Worm (Caenorhabditis elegans): Measurements from ENCODE around the gene ZC449.5.

DNA sequence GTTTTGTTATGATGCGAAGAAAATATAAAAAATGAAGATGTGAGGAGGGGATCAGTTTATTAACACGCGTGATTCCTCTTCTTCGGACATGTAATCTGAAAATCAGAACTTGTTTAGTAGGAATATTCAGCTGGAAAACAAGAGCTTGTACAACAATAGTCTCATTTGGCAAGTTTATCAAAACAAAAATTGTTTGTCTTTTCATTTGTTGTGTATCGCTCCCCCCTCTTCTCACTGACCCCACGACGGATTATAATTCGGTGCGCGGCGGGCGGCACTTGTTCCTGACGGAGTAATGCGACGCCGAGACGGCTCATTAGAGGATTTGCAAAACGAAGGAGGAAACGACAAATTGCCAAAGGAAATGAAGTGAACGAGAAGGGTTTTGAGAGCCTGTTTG lies 3.7 kb downstream of the ZC449.5 start, which contains the start of gene ZC449.4:
- TF ChIP-seq hnd-1 (tag; optimal IDR thresholded peaks at IDR 0.05) (no peak), ama-1 (optimal IDR thresholded peaks at IDR 0.05) (no peak), scrt-1 (GFP tag; IDR thresholded peaks at IDR 0.05) (no peak), tbx-37 (GFP tag; conservative IDR thresholded peaks at IDR 0.05) (no peak), hmbx-1 (tag; optimal IDR thresholded peaks at IDR 0.05) (no peak), flt-1 (GFP tag; IDR thresholded peaks at IDR 0.05) (no peak), tra-4 (tag; optimal IDR thresholded peaks at IDR 0.05) (no peak), B0310.2 (tag; optimal IDR thresholded peaks at IDR 0.05) (no peak), hmg-4 (GFP tag; optimal IDR thresholded peaks at IDR 0.05) (no peak), ceh-36 (tag; optimal IDR thresholded peaks at IDR 0.05) (no peak), aly-1 (tag; optimal IDR thresholded peaks at IDR 0.05) (no peak), sea-1 (GFP tag; conservative IDR thresholded peaks at IDR 0.05) (no peak)
